Fruit fly (Drosophila melanogaster): ENCODE results near the gene Tengl3.

DNA sequence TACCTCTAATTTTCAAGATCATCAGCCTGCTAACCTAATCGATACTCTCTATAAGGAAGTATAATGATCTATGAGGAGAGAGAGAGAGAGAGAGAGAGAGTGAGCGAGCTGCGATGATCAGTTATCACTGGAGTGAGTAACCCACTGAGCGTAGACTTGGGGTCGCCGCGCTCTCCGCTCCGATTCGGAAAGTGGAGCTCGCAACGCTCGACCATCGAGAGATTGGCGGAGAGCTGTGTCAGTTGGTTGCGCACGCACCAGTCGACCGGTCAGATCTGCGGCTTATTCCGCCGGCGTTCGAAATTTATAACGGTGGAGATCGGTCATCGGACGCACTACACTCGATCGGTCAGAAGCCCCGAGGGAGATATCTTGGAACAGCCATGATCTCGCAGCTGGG is 4.1 kb upstream of the Tengl3 start, which contains the start of gene CG4267:
- TF ChIP-seq svp (GFP tag) (peak; percentile 93), topi (GFP tag; optimal IDR thresholded peaks at IDR 0.05) (no peak), OdsH (GFP tag; optimal IDR thresholded peaks at IDR 0.05) (no peak), salr (GFP tag; optimal IDR thresholded peaks at IDR 0.05) (no peak), Eip93F (GFP tag; optimal IDR thresholded peaks at IDR 0.05) (no peak), fkh (GFP tag; optimal IDR thresholded peaks at IDR 0.05) (no peak), Sox15 (GFP tag; optimal IDR thresholded peaks at IDR 0.05) (no peak), CG11902 (GFP tag; optimal IDR thresholded peaks at IDR 0.05) (no peak), ss (GFP tag; optimal IDR thresholded peaks at IDR 0.05) (no peak), Met (GFP tag; optimal IDR thresholded peaks at IDR 0.05) (no peak), fd85E (GFP tag; optimal IDR thresholded peaks at IDR 0.05) (no peak), CG9139 (GFP tag; optimal IDR thresholded peaks at IDR 0.05) (no peak), CG1621 (tag; optimal IDR thresholded peaks at IDR 0.05) (no peak)

Measured in whole organism, prepupa.